Worm (Caenorhabditis elegans) whole organism, late embryonic: Measurements from ENCODE around the gene ncx-1.

ENCODE experiments used
- ceh-31 ChIP-seq: sonication (generic microtip); optimal IDR thresholded peaks from 2 replicates; lab custom pipeline; 2016; ENCODE audit warnings: missing genetic modification characterization, missing compliant biosample characterization
- che-1 ChIP-seq: sonication (generic microtip); optimal IDR thresholded peaks from 2 replicates; lab custom pipeline; 2016; ENCODE audit warnings: mild to moderate bottlenecking, missing genetic modification characterization, missing compliant biosample characterization
- dmd-4 ChIP-seq: sonication (generic microtip); optimal IDR thresholded peaks from 2 replicates; lab custom pipeline; 2016; ENCODE audit warnings: borderline replicate concordance, missing genetic modification characterization, missing compliant biosample characterization
- elt-2 ChIP-seq: sonication (generic microtip); optimal IDR thresholded peaks from 2 replicates; lab custom pipeline; 2016; ENCODE audit warnings: missing genetic modification reagents, missing genetic modification characterization, missing compliant biosample characterization
- eyg-1 ChIP-seq: sonication (generic microtip); optimal IDR thresholded peaks from 2 replicates; lab custom pipeline; 2016; ENCODE audit warnings: missing genotype, missing genetic modification characterization, missing compliant biosample characterization
- fkh-10 ChIP-seq: fragments of 150-350 bp; optimal IDR thresholded peaks from 2 replicates; lab custom pipeline; 2014; ENCODE audit warnings: missing biosample characterization, missing genetic modification reagents, missing genetic modification characterization
- nfya-1 ChIP-seq: sonication (generic microtip); optimal IDR thresholded peaks from 2 replicates; lab custom pipeline; 2017; ENCODE audit warnings: missing genetic modification characterization, mild to moderate bottlenecking, missing compliant biosample characterization, antibody characterized with exemption, moderate library complexity
- nhr-11 ChIP-seq: fragments of 150-350 bp; optimal IDR thresholded peaks from 2 replicates; lab custom pipeline; 2014; ENCODE audit warnings: missing biosample characterization, missing genetic modification characterization
- pha-4 ChIP-seq: fragments of 150-350 bp; optimal IDR thresholded peaks from 2 replicates; lab custom pipeline; 2018; ENCODE audit warnings: missing biosample characterization, missing genetic modification reagents, missing genetic modification characterization
- pqm-1 ChIP-seq: sonication (generic microtip); optimal IDR thresholded peaks from 2 replicates; lab custom pipeline; 2016; ENCODE audit warnings: missing genetic modification characterization, missing compliant biosample characterization
- sox-4 ChIP-seq: sonication (generic microtip); optimal IDR thresholded peaks from 2 replicates; lab custom pipeline; 2017; ENCODE audit warnings: mild to moderate bottlenecking, missing genetic modification characterization, inconsistent platforms, missing compliant biosample characterization
- tbx-2 ChIP-seq: sonication (generic microtip); optimal IDR thresholded peaks from 2 replicates; lab custom pipeline; 2016; ENCODE audit warnings: missing genetic modification characterization, missing compliant biosample characterization
- unc-86 ChIP-seq: sonication (generic microtip); optimal IDR thresholded peaks from 2 replicates; lab custom pipeline; 2016; ENCODE audit warnings: missing genetic modification characterization, missing compliant biosample characterization

- TF ChIP-seq pha-4 (tag; lab: Kevin White, UChicago) (no peak), dmd-4 (tag; lab: Kevin White, UChicago) (no peak), unc-86 (tag; lab: Kevin White, UChicago) (no peak), nfya-1 (tag; lab: Kevin White, UChicago) (no peak), sox-4 (tag; lab: Kevin White, UChicago) (no peak), fkh-10 (no peak), che-1 (tag; lab: Kevin White, UChicago) (no peak), pqm-1 (tag; lab: Kevin White, UChicago) (no peak), nhr-11 (tag; lab: Kevin White, UChicago) (no peak), tbx-2 (tag; lab: Kevin White, UChicago) (no peak), ceh-31 (tag; lab: Kevin White, UChicago) (no peak), elt-2 (tag; lab: Kevin White, UChicago) (no peak), eyg-1 (tag; lab: Kevin White, UChicago) (no peak)
These were observed 6.2 kb upstream of the ncx-1 start for ce11 chrV:20126637-20127036.
